Fruit fly (Drosophila melanogaster): Measurements from ENCODE around the gene Nepl17.
A peak's percentile ranks its signal among the peaks of the same experiment; 100 is the strongest.

- TF ChIP-seq CG6276 (GFP tag; optimal IDR thresholded peaks at IDR 0.05) (no peak), spab (GFP tag; optimal IDR thresholded peaks at IDR 0.05) (no peak), fd85E (GFP tag; optimal IDR thresholded peaks at IDR 0.05) (no peak), CG6808 (GFP tag; optimal IDR thresholded peaks at IDR 0.05) (no peak), Hr38 (GFP tag; optimal IDR thresholded peaks at IDR 0.05) (no peak), Met (GFP tag; optimal IDR thresholded peaks at IDR 0.05) (no peak), OdsH (GFP tag; optimal IDR thresholded peaks at IDR 0.05) (no peak), eg (GFP tag; IDR thresholded peaks at IDR 0.05) (peak; percentile 48; the same call in 1 of the 3 replicates)
Measured at dm6 chr3R:28889427-28889736, 16.7 kb downstream of the Nepl17 start.

Data from whole organism, prepupa.